Worm (Caenorhabditis elegans): Measurements from ENCODE around the gene unc-39.

unc-39 gene

DNA sequence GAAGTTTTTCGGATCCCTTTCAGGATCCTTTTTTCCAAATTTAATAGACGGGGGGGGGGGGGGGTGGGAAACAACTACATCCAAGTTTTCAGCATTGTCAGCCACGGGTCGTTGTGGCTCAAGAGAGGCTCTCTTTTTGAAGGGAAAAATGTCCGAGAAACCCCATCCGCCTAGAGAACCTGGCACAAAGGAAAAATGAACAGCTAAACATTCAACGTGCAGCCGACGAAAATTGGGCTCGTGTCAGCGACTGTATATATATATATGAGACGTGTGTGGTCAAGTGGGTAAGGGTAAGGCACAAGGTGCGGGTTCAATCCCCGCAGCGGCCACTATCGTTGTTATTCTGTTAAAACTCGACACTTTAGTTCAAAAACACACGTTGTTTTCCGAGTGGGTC lies 14.3 kb upstream of the unc-39 start, which contains the start of gene Y49A3A.4 (continued):
- TF ChIP-seq snpc-1.1 (tag; optimal IDR thresholded peaks at IDR 0.05; ENCODE audit: insufficient read depth) (peak; percentile 85), mxl-1 (tag; optimal IDR thresholded peaks at IDR 0.05) (no peak), mcd-1 (GFP tag; IDR thresholded peaks at IDR 0.05) (no peak), sptf-2 (GFP tag; optimal IDR thresholded peaks at IDR 0.05) (no peak), xnd-1 (tag; optimal IDR thresholded peaks at IDR 0.05) (no peak), F52B5.7 (tag; optimal IDR thresholded peaks at IDR 0.05) (no peak), Y79H2A.3 (GFP tag; conservative IDR thresholded peaks at IDR 0.05) (no peak), D2030.7 (GFP tag; IDR thresholded peaks at IDR 0.05) (peak; percentile 37; the same call in 1 of the 2 replicates), nhr-27 (tag; optimal IDR thresholded peaks at IDR 0.05) (no peak), lsy-27 (tag; optimal IDR thresholded peaks at IDR 0.05; ENCODE audit: borderline replicate concordance, insufficient read depth) (no peak), lag-1 (GFP tag; IDR thresholded peaks at IDR 0.05) (no peak), aptf-3 (GFP tag; IDR thresholded peaks at IDR 0.05) (no peak), nhr-90 (tag; optimal IDR thresholded peaks at IDR 0.05) (no peak), snpc-1.3 (tag; optimal IDR thresholded peaks at IDR 0.05; ENCODE audit: insufficient read depth) (no peak), cebp-1 (GFP tag; IDR thresholded peaks at IDR 0.05) (no peak), cebp-1 (tag; optimal IDR thresholded peaks at IDR 0.05) (no peak), attf-6 (GFP tag; IDR thresholded peaks at IDR 0.05) (0 out of 2 replicates have a peak, but pooled peaks have one; percentile 40), aptf-2 (GFP tag; conservative IDR thresholded peaks at IDR 0.05) (no peak), chd-7 (tag; optimal IDR thresholded peaks at IDR 0.05) (no peak), K11D2.4 (GFP tag; IDR thresholded peaks at IDR 0.05) (no peak), akir-1 (GFP tag; optimal IDR thresholded peaks at IDR 0.05) (no peak), F57A8.1 (GFP tag; optimal IDR thresholded peaks at IDR 0.05) (no peak), tlf-1 (GFP tag; optimal IDR thresholded peaks at IDR 0.05) (no peak), unc-62 (GFP tag; optimal IDR thresholded peaks at IDR 0.05) (no peak)

ce11 chrV:14361973-14362372 lies 10.9 kb upstream of the unc-39 start:
- TF ChIP-seq F57A8.1 (GFP tag; optimal IDR thresholded peaks at IDR 0.05), result no peak
- TF ChIP-seq lin-35 (GFP tag; optimal IDR thresholded peaks at IDR 0.05), result no peak
- TF ChIP-seq snpc-4 (GFP tag; optimal IDR thresholded peaks at IDR 0.05), result no peak
- peak in 3 of 4 experiments; percentile 49 to 94 (median 89) for TF ChIP-seq snpc-4 (tag; optimal IDR thresholded peaks at IDR 0.05)

DNA sequence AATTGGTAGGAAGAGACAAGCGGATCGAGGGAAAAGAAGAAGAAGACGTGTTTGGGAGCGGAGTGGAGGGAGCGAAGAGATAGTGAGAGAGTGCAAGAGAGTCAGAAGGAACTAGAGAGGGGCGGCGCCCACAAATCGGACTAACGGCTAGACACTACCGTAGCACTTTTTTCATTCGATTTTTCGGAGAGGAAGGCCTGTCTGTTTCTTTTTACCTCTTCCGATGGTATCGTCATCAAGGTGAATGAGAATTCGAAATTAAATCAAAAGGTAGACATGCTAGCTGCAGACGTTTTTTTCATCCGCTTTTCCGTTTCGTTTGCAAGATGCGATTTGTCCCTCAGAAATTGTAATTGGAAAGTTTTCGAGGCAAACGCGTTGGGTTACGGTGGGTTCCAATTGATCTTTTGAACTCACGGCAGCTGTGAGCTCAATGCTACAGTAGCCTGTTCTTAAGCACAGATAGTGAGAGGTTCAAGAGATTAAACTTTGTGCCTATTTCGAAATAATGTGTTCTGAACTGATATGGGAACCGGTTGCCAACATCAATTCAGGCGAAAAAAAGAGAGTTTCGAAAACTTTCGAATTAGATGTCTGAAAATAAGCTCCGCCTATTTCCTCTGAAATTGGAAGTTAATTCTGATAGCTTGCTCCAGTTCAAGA lies 8.2 kb upstream of the unc-39 start:
- no peak for TF ChIP-seq fkh-3 (tag; optimal IDR thresholded peaks at IDR 0.05)
- TF ChIP-seq lin-40 (tag; optimal IDR thresholded peaks at IDR 0.05), result peak; percentile 11
- TF ChIP-seq nfyb-1 (GFP tag; IDR thresholded peaks at IDR 0.05), result peak; percentile 57; the same call in 1 of the 2 replicates
- no peak for TF ChIP-seq attf-3 (GFP tag; conservative IDR thresholded peaks at IDR 0.05)
- TF ChIP-seq ceh-27 (GFP tag; optimal IDR thresholded peaks at IDR 0.05), result peak; percentile 14
- TF ChIP-seq zfh-2 (GFP tag; conservative IDR thresholded peaks at IDR 0.05), result peak; percentile 63; the same call in 1 of the 2 replicates
- TF ChIP-seq cebp-1 (GFP tag; IDR thresholded peaks at IDR 0.05), result peak; percentile 76; the same call in 1 of the 2 replicates
- peak; percentile 74 for TF ChIP-seq cebp-1 (tag; optimal IDR thresholded peaks at IDR 0.05)
- no peak for TF ChIP-seq lir-1 (GFP tag; conservative IDR thresholded peaks at IDR 0.05)
- TF ChIP-seq nhr-80 (tag; optimal IDR thresholded peaks at IDR 0.05), result peak; percentile 43

All from whole organism, young adult.